Worm (Caenorhabditis elegans): ENCODE results near the gene pap-3.

DNA sequence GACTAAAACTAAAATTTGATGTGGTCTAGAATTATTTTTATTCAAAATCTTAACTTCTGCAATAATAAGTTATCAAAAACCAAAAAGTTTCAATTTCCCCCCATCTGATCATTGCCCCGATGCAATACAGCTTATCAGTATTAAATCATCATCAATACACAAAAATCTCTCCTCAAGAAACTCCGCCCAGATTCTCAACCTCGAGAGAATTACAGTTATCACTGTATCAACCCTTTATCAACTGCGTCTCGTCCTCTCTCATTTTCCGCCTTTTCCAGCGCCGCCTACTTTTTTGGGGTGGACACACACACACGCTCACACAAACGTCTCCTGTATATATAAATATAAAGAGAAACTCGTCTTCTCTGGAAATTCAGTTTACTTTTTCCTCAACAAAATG, 25.9 kb upstream of the pap-3 start, which contains the start of gene T27D12.1:
- TF ChIP-seq egl-27 (tag; optimal IDR thresholded peaks at IDR 0.05), result no peak
- no peak for TF ChIP-seq nhr-237 (tag; optimal IDR thresholded peaks at IDR 0.05)
- TF ChIP-seq lin-15B (tag; optimal IDR thresholded peaks at IDR 0.05), result no peak
- TF ChIP-seq ZK546.5 (tag; optimal IDR thresholded peaks at IDR 0.05), result no peak
- no peak for TF ChIP-seq pha-4 (tag; optimal IDR thresholded peaks at IDR 0.05)
- no peak for TF ChIP-seq snpc-4 (tag; optimal IDR thresholded peaks at IDR 0.05)
- TF ChIP-seq nhr-77 (tag; optimal IDR thresholded peaks at IDR 0.05), result no peak
- no peak for TF ChIP-seq nhr-76 (tag; optimal IDR thresholded peaks at IDR 0.05)
- no peak for TF ChIP-seq jun-1 (tag; optimal IDR thresholded peaks at IDR 0.05)
- no peak for TF ChIP-seq R02D3.7 (tag; optimal IDR thresholded peaks at IDR 0.05)
- TF ChIP-seq nhr-12 (tag; optimal IDR thresholded peaks at IDR 0.05), result no peak
- TF ChIP-seq nhr-11 (tag; optimal IDR thresholded peaks at IDR 0.05), result no peak
- TF ChIP-seq unc-62 (GFP tag; optimal IDR thresholded peaks at IDR 0.05), result no peak
- no peak for TF ChIP-seq mdl-1 (tag; optimal IDR thresholded peaks at IDR 0.05)
